Worm (Caenorhabditis elegans): ENCODE data around the gene srd-66.

srd-66 gene

DNA sequence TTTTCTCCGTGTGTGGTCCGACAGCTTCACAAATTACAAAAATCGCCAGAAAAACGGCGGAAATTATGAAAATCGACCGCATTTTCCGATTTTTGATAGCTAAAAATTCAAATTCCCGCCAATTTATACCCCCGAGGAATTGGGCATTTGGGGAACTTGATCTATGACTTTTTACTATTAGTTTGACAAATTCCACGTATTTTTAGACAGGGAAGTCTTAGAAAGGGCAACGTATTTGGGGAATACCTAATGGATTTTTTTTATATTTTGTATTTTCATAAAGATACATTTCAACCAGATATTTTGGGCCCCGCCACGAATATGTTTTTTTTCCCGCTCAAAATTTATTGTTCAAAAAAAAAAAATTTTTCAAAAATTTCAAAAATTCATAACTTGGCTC is 2.4 kb upstream of the srd-66 start, which contains the start of gene Y39A3B.7:
Gene Y39A3B.7, minus strand, starts transcription at position 101 of the 400 bp plus-strand sequence.
- no peak for TF ChIP-seq elt-1 (tag; optimal IDR thresholded peaks at IDR 0.05; ENCODE audit: borderline replicate concordance, insufficient read depth)
- TF ChIP-seq unc-62 (GFP tag; optimal IDR thresholded peaks at IDR 0.05): no peak
- no peak for TF ChIP-seq pha-4 (tag; optimal IDR thresholded peaks at IDR 0.05)
- no peak for TF ChIP-seq lsy-2 (tag; optimal IDR thresholded peaks at IDR 0.05)
- no peak for TF ChIP-seq ceh-43 (GFP tag; optimal IDR thresholded peaks at IDR 0.05)
- TF ChIP-seq elt-3 (tag; optimal IDR thresholded peaks at IDR 0.05): no peak
- TF ChIP-seq bed-3 (GFP tag; optimal IDR thresholded peaks at IDR 0.05): no peak
- no peak for TF ChIP-seq hlh-1 (tag; optimal IDR thresholded peaks at IDR 0.05)
- TF ChIP-seq zip-8 (tag; optimal IDR thresholded peaks at IDR 0.05): no peak
- no peak for TF ChIP-seq unc-120 (tag; optimal IDR thresholded peaks at IDR 0.05; ENCODE audit: poor library complexity, severe bottlenecking)
- TF ChIP-seq ceh-39 (tag; optimal IDR thresholded peaks at IDR 0.05): no peak
- TF ChIP-seq mls-2 (tag; optimal IDR thresholded peaks at IDR 0.05): no peak
- no peak for TF ChIP-seq nhr-76 (tag; optimal IDR thresholded peaks at IDR 0.05)
- no peak for TF ChIP-seq sem-2 (GFP tag; optimal IDR thresholded peaks at IDR 0.05)
- TF ChIP-seq sptf-1 (tag; optimal IDR thresholded peaks at IDR 0.05): no peak
- TF ChIP-seq nhr-12 (tag; optimal IDR thresholded peaks at IDR 0.05): no peak
- no peak for TF ChIP-seq snpc-4 (tag; optimal IDR thresholded peaks at IDR 0.05)
- no peak for TF ChIP-seq ceh-83 (GFP tag; optimal IDR thresholded peaks at IDR 0.05)

DNA sequence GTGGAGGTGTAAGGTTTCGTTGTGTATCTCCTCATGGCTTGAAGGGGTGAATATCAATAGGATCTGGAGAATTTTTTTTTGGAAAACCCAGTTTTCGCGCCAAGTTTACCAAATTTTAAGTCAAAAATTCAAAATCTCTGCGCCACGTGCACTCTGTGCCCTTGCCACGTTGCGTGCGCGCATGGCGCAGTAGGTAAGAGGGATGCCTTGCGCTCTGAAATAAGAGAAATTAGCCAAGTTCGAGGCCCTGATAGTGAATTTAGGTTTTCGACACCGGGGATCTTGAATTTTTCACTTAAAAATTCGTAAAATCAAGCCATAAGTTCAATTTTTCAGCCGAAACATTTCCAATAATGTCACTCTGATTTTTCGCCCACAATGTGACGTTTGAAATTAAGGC is 980 bp downstream of the srd-66 start:
- TF ChIP-seq mep-1 (tag; optimal IDR thresholded peaks at IDR 0.05) (no peak), hlh-1 (tag; optimal IDR thresholded peaks at IDR 0.05) (no peak), lin-13 (tag; optimal IDR thresholded peaks at IDR 0.05) (no peak)

- TF ChIP-seq mls-2 (tag; optimal IDR thresholded peaks at IDR 0.05) (no peak), mep-1 (tag; optimal IDR thresholded peaks at IDR 0.05) (no peak), nhr-237 (tag; optimal IDR thresholded peaks at IDR 0.05) (no peak), ces-1 (GFP tag; optimal IDR thresholded peaks at IDR 0.05) (no peak), zip-8 (tag; optimal IDR thresholded peaks at IDR 0.05) (no peak), nhr-12 (tag; optimal IDR thresholded peaks at IDR 0.05) (no peak), tbx-8 (GFP tag; optimal IDR thresholded peaks at IDR 0.05) (no peak), lsy-2 (tag; optimal IDR thresholded peaks at IDR 0.05) (no peak), blmp-1 (tag; optimal IDR thresholded peaks at IDR 0.05) (no peak)
Observed at ce11 chrIII:1977424-1977823, 5.0 kb downstream of the srd-66 start.

DNA sequence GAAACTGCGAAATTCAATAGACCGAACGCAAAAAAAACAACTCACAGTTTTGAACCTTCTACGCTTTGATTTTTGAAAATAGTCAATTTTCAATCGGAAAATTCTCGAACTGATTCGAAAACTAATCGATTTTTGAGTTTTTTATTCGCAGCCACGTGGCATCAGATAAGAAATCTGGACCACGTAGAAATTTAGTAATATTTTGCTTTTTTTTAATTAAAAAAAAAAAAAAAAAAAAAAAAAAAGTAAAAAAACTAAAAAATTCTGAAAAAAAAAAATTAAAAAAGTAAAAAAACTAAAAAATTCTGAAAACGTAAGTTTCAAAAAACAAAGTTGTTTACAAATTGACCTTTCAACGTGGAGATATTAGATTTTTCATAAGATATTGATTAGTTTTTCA is 5.8 kb downstream of the srd-66 start, which contains the start of gene R155.3:
Gene R155.3, minus strand, starts transcription at position 101 of the 400 bp plus-strand sequence.
- no peak for TF ChIP-seq elt-3 (tag; optimal IDR thresholded peaks at IDR 0.05)
- no peak for TF ChIP-seq ceh-39 (tag; optimal IDR thresholded peaks at IDR 0.05)
- TF ChIP-seq unc-62 (GFP tag; optimal IDR thresholded peaks at IDR 0.05): no peak
- no peak for TF ChIP-seq pha-4 (tag; optimal IDR thresholded peaks at IDR 0.05)
- no peak for TF ChIP-seq zip-8 (tag; optimal IDR thresholded peaks at IDR 0.05)
- TF ChIP-seq sptf-1 (tag; optimal IDR thresholded peaks at IDR 0.05): no peak
- TF ChIP-seq ces-1 (GFP tag; optimal IDR thresholded peaks at IDR 0.05): no peak
- TF ChIP-seq snpc-4 (tag; optimal IDR thresholded peaks at IDR 0.05): no peak
- no peak for TF ChIP-seq bed-3 (GFP tag; optimal IDR thresholded peaks at IDR 0.05)
- TF ChIP-seq mab-5 (tag; optimal IDR thresholded peaks at IDR 0.05): no peak
- TF ChIP-seq ztf-11 (tag; optimal IDR thresholded peaks at IDR 0.05): no peak
- no peak for TF ChIP-seq drap-1 (GFP tag; optimal IDR thresholded peaks at IDR 0.05)
- TF ChIP-seq nhr-28 (tag; optimal IDR thresholded peaks at IDR 0.05): no peak

- TF ChIP-seq unc-120 (tag; optimal IDR thresholded peaks at IDR 0.05; ENCODE audit: poor library complexity, severe bottlenecking): no peak
- TF ChIP-seq sem-2 (GFP tag; optimal IDR thresholded peaks at IDR 0.05): no peak
- TF ChIP-seq ceh-83 (GFP tag; optimal IDR thresholded peaks at IDR 0.05): no peak
- TF ChIP-seq nhr-28 (tag; optimal IDR thresholded peaks at IDR 0.05): no peak
- no peak for TF ChIP-seq M03D4.4 (tag; optimal IDR thresholded peaks at IDR 0.05)
- TF ChIP-seq drap-1 (GFP tag; optimal IDR thresholded peaks at IDR 0.05): no peak
- no peak for TF ChIP-seq tbx-8 (GFP tag; optimal IDR thresholded peaks at IDR 0.05)
- no peak for TF ChIP-seq pha-4 (tag; optimal IDR thresholded peaks at IDR 0.05)
- TF ChIP-seq blmp-1 (tag; optimal IDR thresholded peaks at IDR 0.05): no peak
- no peak for TF ChIP-seq elt-3 (tag; optimal IDR thresholded peaks at IDR 0.05)
- TF ChIP-seq nhr-12 (tag; optimal IDR thresholded peaks at IDR 0.05): no peak
- TF ChIP-seq mls-2 (tag; optimal IDR thresholded peaks at IDR 0.05): no peak
- TF ChIP-seq ceh-43 (GFP tag; optimal IDR thresholded peaks at IDR 0.05): no peak
- TF ChIP-seq nhr-76 (tag; optimal IDR thresholded peaks at IDR 0.05): no peak
- no peak for TF ChIP-seq lsy-2 (tag; optimal IDR thresholded peaks at IDR 0.05)
- no peak for TF ChIP-seq flh-1 (GFP tag; optimal IDR thresholded peaks at IDR 0.05)
- no peak for TF ChIP-seq elt-1 (tag; optimal IDR thresholded peaks at IDR 0.05; ENCODE audit: borderline replicate concordance, insufficient read depth)
- no peak for TF ChIP-seq ham-2 (GFP tag; optimal IDR thresholded peaks at IDR 0.05)
- no peak for TF ChIP-seq unc-62 (GFP tag; optimal IDR thresholded peaks at IDR 0.05)
Observed at ce11 chrIII:1975992-1976391, 6.5 kb downstream of the srd-66 start.
